Worm (Caenorhabditis elegans) whole organism, late embryonic: ENCODE results near the gene T28A11.16.

Source experiments
- ceh-18 ChIP-seq: sonication (generic microtip); optimal IDR thresholded peaks from 2 replicates; lab custom pipeline; 2016; ENCODE audit warnings: missing genetic modification characterization, missing compliant biosample characterization
- ceh-2 ChIP-seq: sonication (generic microtip); optimal IDR thresholded peaks from 2 replicates; lab custom pipeline; 2016; ENCODE audit warnings: missing genotype, missing genetic modification characterization, missing compliant biosample characterization
- ceh-9 ChIP-seq: sonication (generic microtip); optimal IDR thresholded peaks from 2 replicates; lab custom pipeline; 2016; ENCODE audit warnings: mild to moderate bottlenecking, missing genetic modification characterization, inconsistent platforms, missing compliant biosample characterization
- dmd-4 ChIP-seq: sonication (generic microtip); optimal IDR thresholded peaks from 2 replicates; lab custom pipeline; 2016; ENCODE audit warnings: borderline replicate concordance, missing genetic modification characterization, missing compliant biosample characterization
- elt-4 ChIP-seq: sonication (generic microtip); optimal IDR thresholded peaks from 2 replicates; lab custom pipeline; 2016; ENCODE audit warnings: missing genetic modification characterization, missing compliant biosample characterization
- lin-11 ChIP-seq: fragments of 200-800 bp; sonication (Bioruptor generic); optimal IDR thresholded peaks from 2 replicates; lab custom pipeline; 2018; ENCODE audit warnings: mild to moderate bottlenecking, missing genetic modification characterization, missing compliant biosample characterization
- nfya-1 ChIP-seq: sonication (generic microtip); optimal IDR thresholded peaks from 2 replicates; lab custom pipeline; 2017; ENCODE audit warnings: missing genetic modification characterization, mild to moderate bottlenecking, missing compliant biosample characterization, antibody characterized with exemption, moderate library complexity
- nhr-11 ChIP-seq: fragments of 150-350 bp; optimal IDR thresholded peaks from 2 replicates; lab custom pipeline; 2014; ENCODE audit warnings: missing biosample characterization, missing genetic modification characterization
- nhr-232 ChIP-seq: sonication (generic microtip); optimal IDR thresholded peaks from 2 replicates; lab custom pipeline; 2016; ENCODE audit warnings: missing genetic modification characterization, missing compliant biosample characterization
- pha-4 ChIP-seq: fragments of 150-350 bp; optimal IDR thresholded peaks from 2 replicates; lab custom pipeline; 2018; ENCODE audit warnings: missing biosample characterization, missing genetic modification reagents, missing genetic modification characterization
- tbx-2 ChIP-seq: sonication (generic microtip); optimal IDR thresholded peaks from 2 replicates; lab custom pipeline; 2016; ENCODE audit warnings: missing genetic modification characterization, missing compliant biosample characterization
- unc-55 ChIP-seq: sonication (generic microtip); optimal IDR thresholded peaks from 2 replicates; lab custom pipeline; 2017; ENCODE audit warnings: missing biosample characterization, missing genetic modification reagents, missing genetic modification characterization
- unc-86 ChIP-seq: sonication (generic microtip); optimal IDR thresholded peaks from 2 replicates; lab custom pipeline; 2016; ENCODE audit warnings: missing genetic modification characterization, missing compliant biosample characterization

ce11 chrV:3280009-3280408 is 21.0 kb upstream of the T28A11.16 start, which contains the start of gene T28A11.2:
- no peak for TF ChIP-seq lin-11 (tag; lab: Kevin White, UChicago)
- TF ChIP-seq pha-4 (tag; lab: Kevin White, UChicago): no peak
- TF ChIP-seq elt-4 (tag; lab: Kevin White, UChicago): no peak
- TF ChIP-seq ceh-9 (tag; lab: Kevin White, UChicago): no peak
- TF ChIP-seq unc-86 (tag; lab: Kevin White, UChicago): no peak
- no peak for TF ChIP-seq ceh-2 (tag; lab: Kevin White, UChicago)
- TF ChIP-seq tbx-2 (tag; lab: Kevin White, UChicago): no peak
- no peak for TF ChIP-seq unc-55
- TF ChIP-seq dmd-4 (tag; lab: Kevin White, UChicago): no peak
- no peak for TF ChIP-seq nhr-11 (tag; lab: Kevin White, UChicago)
- no peak for TF ChIP-seq nfya-1 (tag; lab: Kevin White, UChicago)
- no peak for TF ChIP-seq nhr-232 (tag; lab: Kevin White, UChicago)
- TF ChIP-seq ceh-18 (tag; lab: Kevin White, UChicago): no peak
